Worm (Caenorhabditis elegans) whole organism, L4 larva: ENCODE measurements around the gene ciao-2B.
"Not testable (repeated sequence)": the region's sequence is repeated elsewhere in the genome, so short reads cannot be mapped to it uniquely, and the experiment has no call there.

ENCODE experiments used
- F26F4.8 ChIP-seq: fragments of 200-800 bp; sonication (Bioruptor generic); conservative IDR thresholded peaks from 2 replicates; pipeline ENCODE4 v1.3.6; 2022; ENCODE audit warnings: missing genetic modification characterization, missing compliant biosample characterization
- F37D6.2 ChIP-seq: sonication (generic microtip); optimal IDR thresholded peaks from 2 replicates; lab custom pipeline; 2016; ENCODE audit warnings: mild to moderate bottlenecking, missing genetic modification characterization, missing compliant biosample characterization
- R02D3.7 ChIP-seq: fragments of 150-350 bp; sonication (generic microtip); optimal IDR thresholded peaks from 3 replicates; lab custom pipeline; 2014; ENCODE audit warnings: missing biosample characterization, missing genetic modification characterization
- Y75B8A.6 ChIP-seq: fragments of 200-800 bp; sonication (Bioruptor generic); IDR thresholded peaks from 2 replicates; pipeline ENCODE4 v1.3.6; 2022; ENCODE audit warnings: missing genetic modification reagents, missing genetic modification characterization, missing compliant biosample characterization
- aha-1 ChIP-seq: fragments of 150-350 bp; peaks from one replicate; lab custom pipeline; 2014; ENCODE audit warnings: missing biosample characterization, missing genetic modification characterization
- arid-1 ChIP-seq: fragments of 200-800 bp; sonication (Bioruptor generic); conservative IDR thresholded peaks from 2 replicates; pipeline ENCODE4 v1.3.6; 2022; ENCODE audit warnings: missing genetic modification reagents, missing genetic modification characterization, missing compliant biosample characterization
- ceh-32 ChIP-seq: sonication (generic microtip); optimal IDR thresholded peaks from 2 replicates; lab custom pipeline; 2016; ENCODE audit warnings: mild to moderate bottlenecking, missing genetic modification characterization, missing compliant biosample characterization; ENCODE audit not compliant: poor library complexity
- ces-1 ChIP-seq: fragments of 150-350 bp; sonication (generic microtip); optimal IDR thresholded peaks from 4 replicates; lab custom pipeline; 2014; ENCODE audit warnings: missing biosample characterization, missing genetic modification reagents, missing genetic modification characterization
- daf-12 ChIP-seq: fragments of 150-350 bp; optimal IDR thresholded peaks from 2 replicates; lab custom pipeline; 2014; ENCODE audit warnings: missing biosample characterization, missing genetic modification reagents, missing genetic modification characterization
- daf-16 ChIP-seq, 3 experiments: sonication (generic microtip); optimal IDR thresholded peaks; 2 replicates each; lab custom pipeline; 2016 to 2017; ENCODE audit warnings: missing genetic modification characterization in 3 of 3, missing genetic modification reagents in 3 of 3, mild to moderate bottlenecking in 2 of 3, missing compliant biosample characterization in 2 of 3, missing biosample characterization in 1 of 3, moderate library complexity in 1 of 3
- daf-19 ChIP-seq: fragments of 200-800 bp; sonication (Bioruptor generic); conservative IDR thresholded peaks from 2 replicates; pipeline ENCODE4 v1.3.6; 2022; ENCODE audit warnings: missing genetic modification characterization, missing compliant biosample characterization
- daf-8 ChIP-seq: fragments of 200-800 bp; sonication (Bioruptor generic); IDR thresholded peaks from 2 replicates; pipeline ENCODE4 v1.3.6; 2022; ENCODE audit warnings: missing genetic modification characterization, missing compliant biosample characterization
- dmd-8 ChIP-seq: fragments of 200-800 bp; sonication (Bioruptor generic); IDR thresholded peaks from 2 replicates; pipeline ENCODE4 v1.3.6; 2022; ENCODE audit warnings: missing genetic modification characterization, missing compliant biosample characterization
- egl-27 ChIP-seq: sonication (generic microtip); optimal IDR thresholded peaks from 3 replicates; lab custom pipeline; 2017; ENCODE audit warnings: missing biosample characterization, missing genetic modification reagents, missing genetic modification characterization
- gei-8 ChIP-seq: fragments of 200-800 bp; sonication (Bioruptor generic); optimal IDR thresholded peaks from 2 replicates; lab custom pipeline; 2018; ENCODE audit warnings: mild to moderate bottlenecking, missing genetic modification characterization, missing compliant biosample characterization
- jun-1 ChIP-seq: fragments of 150-350 bp; optimal IDR thresholded peaks from 2 replicates; lab custom pipeline; 2014; ENCODE audit warnings: missing biosample characterization, missing genetic modification reagents, missing genetic modification characterization
- lin-13 ChIP-seq: fragments of 150-350 bp; optimal IDR thresholded peaks from 2 replicates; lab custom pipeline; 2014; ENCODE audit warnings: missing biosample characterization, missing genetic modification reagents, missing genetic modification characterization
- lir-3 ChIP-seq: sonication (generic microtip); optimal IDR thresholded peaks from 2 replicates; lab custom pipeline; 2016; ENCODE audit warnings: mild to moderate bottlenecking, missing genetic modification characterization, missing compliant biosample characterization
- mdl-1 ChIP-seq, 2 experiments: fragments of 150-350 bp in 1 of 2; sonication (generic microtip) in 1 of 2; optimal IDR thresholded peaks; 2 replicates each; lab custom pipeline; 2014 to 2017; ENCODE audit warnings: missing biosample characterization in 2 of 2, missing genetic modification characterization in 2 of 2
- nhr-10 ChIP-seq: fragments of 150-350 bp; optimal IDR thresholded peaks from 2 replicates; lab custom pipeline; 2014; ENCODE audit warnings: missing biosample characterization, missing genetic modification characterization
- nhr-237 ChIP-seq: sonication (generic microtip); optimal IDR thresholded peaks from 2 replicates; lab custom pipeline; 2017; ENCODE audit warnings: missing biosample characterization, missing genetic modification characterization
- pha-4 ChIP-seq, 2 experiments: fragments of 150-350 bp in 1 of 2; fragments of 200-800 bp in 1 of 2; sonication (Bioruptor generic) in 1 of 2; IDR thresholded peaks in 1 of 2; optimal IDR thresholded peaks in 1 of 2; 2 replicates each; pipeline versions ENCODE4 v1.3.6 to Lab custom; 2014 to 2022; ENCODE audit warnings: missing genetic modification characterization in 2 of 2, missing genetic modification reagents in 2 of 2, missing biosample characterization in 1 of 2, missing compliant biosample characterization in 1 of 2
- pqm-1 ChIP-seq: sonication (generic microtip); optimal IDR thresholded peaks from 2 replicates; lab custom pipeline; 2017; ENCODE audit warnings: missing biosample characterization, missing genetic modification characterization
- saeg-2 ChIP-seq: fragments of 200-800 bp; sonication (Bioruptor generic); IDR thresholded peaks from 2 replicates; pipeline ENCODE4 v1.3.6; 2022; ENCODE audit warnings: missing genetic modification reagents, missing genetic modification characterization, missing compliant biosample characterization
- sdz-12 ChIP-seq: fragments of 200-800 bp; sonication (Bioruptor generic); optimal IDR thresholded peaks from 2 replicates; lab custom pipeline; 2018; ENCODE audit warnings: mild to moderate bottlenecking, missing genetic modification characterization, missing compliant biosample characterization
- set-16 ChIP-seq: fragments of 200-800 bp; sonication (Bioruptor generic); IDR thresholded peaks from 2 replicates; pipeline ENCODE4 v1.3.6; 2022; ENCODE audit warnings: missing genetic modification reagents, missing genetic modification characterization, missing compliant biosample characterization
- snpc-1.2 ChIP-seq: fragments of 200-800 bp; sonication (Bioruptor generic); IDR thresholded peaks from 2 replicates; pipeline ENCODE4 v1.3.6; 2022; ENCODE audit warnings: missing genetic modification reagents, missing genetic modification characterization, missing compliant biosample characterization
- tra-1 ChIP-seq: fragments of 200-800 bp; sonication (Bioruptor generic); IDR thresholded peaks from 2 replicates; pipeline ENCODE4 v1.3.6; 2022; ENCODE audit warnings: missing genetic modification reagents, missing genetic modification characterization, missing compliant biosample characterization
- unc-62 ChIP-seq, 3 experiments: fragments of 150-350 bp in 1 of 3; sonication (generic microtip); optimal IDR thresholded peaks in 2 of 3; peaks in 1 of 3; 1 replicate in 1 of 3; 2 replicates in 2 of 3; lab custom pipeline; 2014 to 2017; ENCODE audit warnings: missing biosample characterization in 3 of 3, missing genetic modification characterization in 3 of 3, missing genetic modification reagents in 3 of 3, missing genotype in 1 of 3
- vab-7 ChIP-seq: fragments of 200-800 bp; sonication (Bioruptor generic); IDR thresholded peaks from 2 replicates; pipeline ENCODE4 v1.3.6; 2022; ENCODE audit warnings: missing genetic modification reagents, missing genetic modification characterization, missing compliant biosample characterization
- zag-1 ChIP-seq: fragments of 150-350 bp; optimal IDR thresholded peaks from 2 replicates; lab custom pipeline; 2014; ENCODE audit warnings: missing biosample characterization, missing genetic modification characterization
- zfp-3 ChIP-seq: fragments of 200-800 bp; sonication (Bioruptor generic); conservative IDR thresholded peaks from 2 replicates; pipeline ENCODE4 v1.3.6; 2022; ENCODE audit warnings: missing genetic modification reagents, missing genetic modification characterization, missing compliant biosample characterization
- zip-11 ChIP-seq: fragments of 200-800 bp; sonication (Bioruptor generic); IDR thresholded peaks from 2 replicates; pipeline ENCODE4 v1.3.6; 2022; ENCODE audit warnings: missing genetic modification characterization, missing compliant biosample characterization
- ztf-11 ChIP-seq: fragments of 150-350 bp; optimal IDR thresholded peaks from 2 replicates; lab custom pipeline; 2014; ENCODE audit warnings: missing biosample characterization, missing genetic modification characterization

Gene ciao-2B

DNA sequence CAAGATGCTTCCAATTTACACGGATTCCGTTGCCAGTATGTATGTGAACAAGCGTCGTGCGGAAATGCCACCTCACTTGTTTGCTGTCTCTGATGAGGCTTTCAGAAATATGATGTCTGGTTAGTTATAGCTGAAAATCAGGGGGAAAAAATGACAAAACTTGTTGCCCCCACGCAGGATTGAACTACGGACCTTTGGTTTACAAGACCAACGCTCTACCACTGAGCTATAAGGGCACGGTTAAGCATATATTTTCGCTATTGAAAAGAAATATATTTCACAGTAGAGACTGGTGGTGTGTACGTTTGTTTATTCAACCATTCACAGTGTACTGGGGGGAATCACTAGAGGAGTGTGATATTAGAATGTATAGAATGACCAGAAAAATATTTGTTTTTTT is 28.1 kb downstream of the ciao-2B start (continued):
- TF ChIP-seq pha-4 (GFP tag; IDR thresholded peaks at IDR 0.05; lab: Robert Waterston, UW) (0 out of 2 replicates have a peak, but pooled peaks have one; percentile 31), pha-4 (tag; optimal IDR thresholded peaks at IDR 0.05; lab: Kevin White, UChicago) (no peak), daf-16 (GFP tag; optimal IDR thresholded peaks at IDR 0.05; lab: Kevin White, UChicago) (peak in 1 of 2 experiments; percentile 42), daf-16 (tag; optimal IDR thresholded peaks at IDR 0.05; lab: Kevin White, UChicago) (no peak), snpc-1.2 (GFP tag; lab: Robert Waterston, UW) (0 out of 2 replicates have a peak, but pooled peaks have one; percentile 33), lin-13 (GFP tag; lab: Kevin White, UChicago) (peak; percentile 23), Y75B8A.6 (GFP tag; lab: Robert Waterston, UW) (0 out of 2 replicates have a peak, but pooled peaks have one; percentile 28), saeg-2 (GFP tag; lab: Robert Waterston, UW) (no peak), pqm-1 (tag; lab: Kevin White, UChicago) (no peak), F26F4.8 (0 out of 2 replicates have a peak, but pooled peaks have one; percentile 31), tra-1 (GFP tag; lab: Robert Waterston, UW) (0 out of 2 replicates have a peak, but pooled peaks have one; percentile 12), R02D3.7 (no peak), aha-1 (tag; lab: Kevin White, UChicago) (no peak), vab-7 (peak; percentile 62; the same call in 1 of the 2 replicates), dmd-8 (GFP tag; lab: Robert Waterston, UW) (peak; percentile 82)

ce11 chrIII:13409498-13409897 is 29.8 kb downstream of the ciao-2B start, which contains the start of gene myo-6:
TSS of gene myo-6 (plus strand) at chrIII:13409798.
- TF ChIP-seq nhr-10 (tag; lab: Kevin White, UChicago) (no peak), pha-4 (GFP tag; IDR thresholded peaks at IDR 0.05; lab: Robert Waterston, UW) (0 out of 2 replicates have a peak, but pooled peaks have one; percentile 25), pha-4 (tag; optimal IDR thresholded peaks at IDR 0.05; lab: Kevin White, UChicago) (no peak)

ce11 chrIII:13405504-13405903 is 33.8 kb downstream of the ciao-2B start, which contains the start of gene nas-1:
TSS of gene nas-1 (plus strand) at chrIII:13405804.
- no peak for TF ChIP-seq vab-7
- TF ChIP-seq zag-1: no peak
- TF ChIP-seq unc-62 (GFP tag; optimal IDR thresholded peaks at IDR 0.05 in 1 of 2; lab: Kevin White, UChicago): peak in 1 of 2 experiments; percentile 31
- no peak for TF ChIP-seq unc-62 (tag; optimal IDR thresholded peaks at IDR 0.05; lab: Kevin White, UChicago)
- TF ChIP-seq daf-19 (GFP tag; lab: Robert Waterston, UW): no peak
- no peak for TF ChIP-seq zip-11 (GFP tag; lab: Robert Waterston, UW)
- no peak for TF ChIP-seq ces-1 (GFP tag; lab: Kevin White, UChicago)
- TF ChIP-seq, all 104 proteins: peak for 1

DNA sequence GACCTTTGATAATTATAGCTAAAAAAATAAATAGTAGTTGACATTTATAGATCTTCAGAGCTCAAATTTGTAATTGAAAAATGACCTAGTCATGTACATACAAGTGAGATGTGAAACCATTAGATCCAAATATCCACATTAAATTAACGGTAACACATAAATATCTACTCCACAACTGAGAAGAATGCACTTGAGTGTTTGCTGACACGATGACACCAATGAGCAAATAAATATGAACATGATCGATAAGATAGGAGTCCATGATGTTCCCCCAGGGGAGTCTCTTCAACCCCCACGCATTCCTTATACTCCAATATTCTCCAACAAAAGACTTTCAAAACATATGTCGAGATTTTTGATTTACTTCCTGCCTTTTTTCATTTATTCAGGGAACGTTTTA is 34.9 kb downstream of the ciao-2B start, which contains the start of gene ttr-52:
Gene ttr-52, plus strand, starts transcription at position 301 of the 400 bp plus-strand sequence.
- TF ChIP-seq mdl-1 (tag; optimal IDR thresholded peaks at IDR 0.05; lab: Kevin White, UChicago): no peak

DNA sequence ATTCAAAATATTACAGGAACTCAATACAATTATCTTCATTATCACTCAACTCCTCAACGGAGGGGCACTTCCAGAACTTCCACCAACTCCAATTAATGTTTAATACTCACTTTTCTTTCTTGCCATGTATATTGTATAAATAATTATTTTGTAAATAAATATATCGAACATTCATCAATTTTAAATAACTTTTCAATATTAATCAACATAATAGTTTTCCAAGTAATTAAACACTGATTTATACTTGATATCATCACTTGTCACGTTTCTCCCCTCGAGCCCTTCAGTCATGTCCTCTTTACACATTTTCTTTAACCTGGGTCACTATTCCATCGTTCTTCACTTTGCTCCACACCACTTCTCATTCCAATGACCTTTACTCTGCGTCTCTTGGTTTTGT is 36.4 kb downstream of the ciao-2B start, which contains the start of gene mig-18:
Gene mig-18, plus strand, starts transcription at position 301 of the 400 bp plus-strand sequence.
- TF ChIP-seq nhr-237 (tag; lab: Kevin White, UChicago): no peak

- TF ChIP-seq daf-8 (GFP tag; lab: Robert Waterston, UW); R02D3.7; lir-3 (tag; lab: Kevin White, UChicago): not testable (repeated sequence)
These were observed 37.6 kb downstream of the ciao-2B start, which contains the start of the genes srlf-9 and srlf-10 for ce11 chrIII:13401673-13402258. TSS of gene srlf-9 (minus strand) at chrIII:13401773. TSS of gene srlf-10 (plus strand) at chrIII:13402208.

DNA sequence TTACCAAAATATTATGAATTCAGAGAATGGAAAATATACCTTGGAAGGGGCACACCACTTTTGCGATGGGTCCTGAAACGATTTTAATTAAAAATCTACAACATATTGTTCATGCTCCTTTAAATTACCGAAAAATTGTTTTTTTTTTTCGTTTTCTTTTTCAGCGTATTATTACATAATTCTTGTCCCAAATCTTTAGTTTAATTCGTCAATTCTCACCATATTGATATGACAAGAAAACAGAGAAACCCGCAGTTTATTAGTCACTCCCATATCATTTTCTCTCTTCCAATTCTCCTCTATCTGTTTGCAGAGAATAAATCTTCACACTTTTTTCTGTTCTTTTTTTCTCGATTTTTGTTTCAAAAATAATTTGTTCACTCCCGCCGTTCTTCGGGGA is 44.1 kb downstream of the ciao-2B start, which contains the start of gene F11F1.1:
Gene F11F1.1, plus strand, starts transcription at position 301 of the 400 bp plus-strand sequence.
- no peak for TF ChIP-seq gei-8 (GFP tag; lab: Kevin White, UChicago)
- no peak for TF ChIP-seq zfp-3
- TF ChIP-seq lir-3 (tag; lab: Kevin White, UChicago): no peak
- TF ChIP-seq mdl-1 (tag; optimal IDR thresholded peaks at IDR 0.05; lab: Kevin White, UChicago): no peak
- no peak for TF ChIP-seq ztf-11 (tag; lab: Kevin White, UChicago)
- TF ChIP-seq arid-1: no peak
- TF ChIP-seq ceh-32 (tag; lab: Kevin White, UChicago): no peak
- no peak for TF ChIP-seq jun-1 (tag; lab: Kevin White, UChicago)
- no peak for TF ChIP-seq dmd-8 (GFP tag; lab: Robert Waterston, UW)
- no peak for TF ChIP-seq daf-16 (GFP tag; optimal IDR thresholded peaks at IDR 0.05; lab: Kevin White, UChicago)
- TF ChIP-seq daf-16 (tag; optimal IDR thresholded peaks at IDR 0.05; lab: Kevin White, UChicago): no peak
- TF ChIP-seq sdz-12: no peak
- no peak for TF ChIP-seq set-16
- TF ChIP-seq daf-12 (tag; lab: Kevin White, UChicago): no peak
- TF ChIP-seq Y75B8A.6 (GFP tag; lab: Robert Waterston, UW): no peak
- no peak for TF ChIP-seq egl-27 (tag; lab: Kevin White, UChicago)
- TF ChIP-seq F37D6.2 (tag; lab: Kevin White, UChicago): no peak
